Fruit fly (Drosophila melanogaster) S2 (cell line): ENCODE measurements around the gene CG15423.

Experiments
- CG8478 ChIP-seq: fragments of >200 bp; optimal IDR thresholded peaks from 2 replicates; lab custom pipeline; 2018
- CTCF ChIP-seq, 2 experiments: fragments of >200 bp; optimal IDR thresholded peaks; 2 replicates each; lab custom pipeline; 2018

dm6 chr2L:4053421-4054091, 47.7 kb downstream of the CG15423 start:
- TF ChIP-seq CG8478 (lab: Kevin White, UChicago) (no peak), CTCF (optimal IDR thresholded peaks at IDR 0.05; lab: Kevin White, UChicago) (no peak)
